Worm (Caenorhabditis elegans) whole organism, late embryonic: ENCODE results near the gene F13B12.2.

ENCODE experiments used
- C38D4.7 ChIP-seq: fragments of 200-800 bp; sonication (Bioruptor generic); optimal IDR thresholded peaks from 2 replicates; lab custom pipeline; 2018; ENCODE audit warnings: mild to moderate bottlenecking, missing genetic modification characterization, moderate library complexity, missing compliant biosample characterization
- F13H6.1 ChIP-seq: sonication (generic microtip); optimal IDR thresholded peaks from 2 replicates; lab custom pipeline; 2016; ENCODE audit warnings: missing genetic modification characterization, missing compliant biosample characterization
- ahr-1 ChIP-seq: sonication (generic microtip); optimal IDR thresholded peaks from 2 replicates; lab custom pipeline; 2016; ENCODE audit warnings: missing genetic modification characterization, missing compliant biosample characterization
- ama-1 ChIP-seq: fragments of 150-350 bp; optimal IDR thresholded peaks from 2 replicates; lab custom pipeline; 2014
- ceh-14 ChIP-seq: sonication (generic microtip); optimal IDR thresholded peaks from 2 replicates; lab custom pipeline; 2016; ENCODE audit warnings: missing genotype, missing genetic modification characterization, missing compliant biosample characterization
- ceh-18 ChIP-seq: sonication (generic microtip); optimal IDR thresholded peaks from 2 replicates; lab custom pipeline; 2016; ENCODE audit warnings: missing genetic modification characterization, missing compliant biosample characterization
- ceh-19 ChIP-seq: fragments of 200-800 bp; sonication (Bioruptor generic); optimal IDR thresholded peaks from 2 replicates; lab custom pipeline; 2018; ENCODE audit warnings: mild to moderate bottlenecking, missing genetic modification characterization, missing compliant biosample characterization
- ceh-30 ChIP-seq: fragments of 150-350 bp; optimal IDR thresholded peaks from 2 replicates; lab custom pipeline; 2014; ENCODE audit warnings: missing biosample characterization, missing genetic modification characterization
- ceh-34 ChIP-seq: sonication (generic microtip); optimal IDR thresholded peaks from 2 replicates; lab custom pipeline; 2016; ENCODE audit warnings: mild to moderate bottlenecking, missing genetic modification characterization, missing compliant biosample characterization
- ceh-9 ChIP-seq: sonication (generic microtip); optimal IDR thresholded peaks from 2 replicates; lab custom pipeline; 2016; ENCODE audit warnings: mild to moderate bottlenecking, missing genetic modification characterization, inconsistent platforms, missing compliant biosample characterization
- dve-1 ChIP-seq: sonication (generic microtip); optimal IDR thresholded peaks from 2 replicates; lab custom pipeline; 2017; ENCODE audit warnings: antibody characterized with exemption, mild to moderate bottlenecking, missing genetic modification characterization, missing compliant biosample characterization
- eyg-1 ChIP-seq: sonication (generic microtip); optimal IDR thresholded peaks from 2 replicates; lab custom pipeline; 2016; ENCODE audit warnings: missing genotype, missing genetic modification characterization, missing compliant biosample characterization
- fkh-10 ChIP-seq: fragments of 150-350 bp; optimal IDR thresholded peaks from 2 replicates; lab custom pipeline; 2014; ENCODE audit warnings: missing biosample characterization, missing genetic modification reagents, missing genetic modification characterization
- gmeb-2 ChIP-seq: sonication (generic microtip); optimal IDR thresholded peaks from 2 replicates; lab custom pipeline; 2016; ENCODE audit warnings: missing genetic modification characterization, inconsistent platforms, missing compliant biosample characterization
- hlh-13 ChIP-seq: fragments of 200-800 bp; sonication (Bioruptor generic); optimal IDR thresholded peaks from 2 replicates; lab custom pipeline; 2018; ENCODE audit warnings: mild to moderate bottlenecking, missing genetic modification characterization, missing compliant biosample characterization
- hlh-15 ChIP-seq: sonication (generic microtip); optimal IDR thresholded peaks from 2 replicates; lab custom pipeline; 2016; ENCODE audit warnings: missing genetic modification characterization, missing compliant biosample characterization
- lim-6 ChIP-seq: sonication (generic microtip); optimal IDR thresholded peaks from 2 replicates; lab custom pipeline; 2016; ENCODE audit warnings: missing genetic modification characterization, missing compliant biosample characterization
- lin-11 ChIP-seq: fragments of 200-800 bp; sonication (Bioruptor generic); optimal IDR thresholded peaks from 2 replicates; lab custom pipeline; 2018; ENCODE audit warnings: mild to moderate bottlenecking, missing genetic modification characterization, missing compliant biosample characterization
- mec-3 ChIP-seq: sonication (generic microtip); optimal IDR thresholded peaks from 2 replicates; lab custom pipeline; 2016; ENCODE audit warnings: borderline replicate concordance, missing genetic modification characterization, missing compliant biosample characterization
- nfya-1 ChIP-seq: sonication (generic microtip); optimal IDR thresholded peaks from 2 replicates; lab custom pipeline; 2017; ENCODE audit warnings: missing genetic modification characterization, mild to moderate bottlenecking, missing compliant biosample characterization, antibody characterized with exemption, moderate library complexity
- npax-4 ChIP-seq: sonication (generic microtip); optimal IDR thresholded peaks from 2 replicates; lab custom pipeline; 2016; ENCODE audit warnings: missing genetic modification characterization, missing compliant biosample characterization
- pat-9 ChIP-seq: fragments of 200-800 bp; sonication (Bioruptor generic); optimal IDR thresholded peaks from 2 replicates; lab custom pipeline; 2018; ENCODE audit warnings: mild to moderate bottlenecking, missing genetic modification characterization, moderate library complexity, missing compliant biosample characterization
- pax-1 ChIP-seq: fragments of 150-350 bp; optimal IDR thresholded peaks from 2 replicates; lab custom pipeline; 2014; ENCODE audit warnings: missing biosample characterization, missing genetic modification characterization
- pha-4 ChIP-seq: fragments of 150-350 bp; optimal IDR thresholded peaks from 2 replicates; lab custom pipeline; 2018; ENCODE audit warnings: missing biosample characterization, missing genetic modification reagents, missing genetic modification characterization
- ref-2 ChIP-seq: sonication (generic microtip); optimal IDR thresholded peaks from 2 replicates; lab custom pipeline; 2016; ENCODE audit warnings: missing genetic modification characterization, missing compliant biosample characterization
- rnt-1 ChIP-seq: sonication (generic microtip); optimal IDR thresholded peaks from 2 replicates; lab custom pipeline; 2016; ENCODE audit warnings: missing genetic modification characterization, missing compliant biosample characterization
- sox-2 ChIP-seq: fragments of 200-800 bp; sonication (Bioruptor generic); IDR thresholded peaks from 2 replicates; pipeline ENCODE4 v1.3.6; 2022; ENCODE audit warnings: missing genetic modification reagents, missing genetic modification characterization, missing compliant biosample characterization
- sox-4 ChIP-seq: sonication (generic microtip); optimal IDR thresholded peaks from 2 replicates; lab custom pipeline; 2017; ENCODE audit warnings: mild to moderate bottlenecking, missing genetic modification characterization, inconsistent platforms, missing compliant biosample characterization
- syd-9 ChIP-seq: sonication (generic microtip); optimal IDR thresholded peaks from 2 replicates; lab custom pipeline; 2016; ENCODE audit warnings: mild to moderate bottlenecking, missing genetic modification characterization, moderate library complexity, missing compliant biosample characterization
- tbx-2 ChIP-seq: sonication (generic microtip); optimal IDR thresholded peaks from 2 replicates; lab custom pipeline; 2016; ENCODE audit warnings: missing genetic modification characterization, missing compliant biosample characterization
- unc-3 ChIP-seq, 2 experiments: fragments of 200-800 bp in 1 of 2; sonication (Bioruptor generic) in 1 of 2; sonication (generic microtip) in 1 of 2; conservative IDR thresholded peaks in 1 of 2; optimal IDR thresholded peaks in 1 of 2; 2 replicates each; pipeline versions ENCODE4 v1.3.6 to Lab custom; 2016 to 2022; ENCODE audit warnings: missing compliant biosample characterization in 2 of 2, missing genetic modification characterization in 2 of 2, missing genetic modification reagents in 1 of 2
- unc-55 ChIP-seq: sonication (generic microtip); optimal IDR thresholded peaks from 2 replicates; lab custom pipeline; 2017; ENCODE audit warnings: missing biosample characterization, missing genetic modification reagents, missing genetic modification characterization
- unc-86 ChIP-seq: sonication (generic microtip); optimal IDR thresholded peaks from 2 replicates; lab custom pipeline; 2016; ENCODE audit warnings: missing genetic modification characterization, missing compliant biosample characterization
- ztf-16 ChIP-seq: sonication (generic microtip); optimal IDR thresholded peaks from 2 replicates; lab custom pipeline; 2017; ENCODE audit warnings: missing genetic modification characterization, missing compliant biosample characterization

The F13B12.2 gene

DNA sequence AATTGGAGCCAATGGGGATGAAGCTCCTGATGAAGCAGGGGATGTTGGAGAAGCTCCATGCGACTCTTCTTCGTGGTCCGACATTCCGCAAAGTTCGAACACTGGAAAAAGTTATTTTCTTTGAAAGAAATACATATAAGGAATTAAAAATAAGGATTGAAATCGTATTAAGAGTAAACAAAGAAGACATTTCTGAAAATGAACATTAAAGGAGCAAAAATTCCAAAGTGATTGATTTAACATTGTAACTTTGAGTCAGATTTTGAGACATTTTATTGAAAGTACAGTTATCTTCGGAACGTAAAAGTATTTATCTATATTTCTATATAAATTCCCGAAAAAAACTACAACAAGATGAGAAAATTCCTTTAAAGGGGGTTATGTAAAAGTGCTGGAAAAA, 4.4 kb downstream of the F13B12.2 start, which contains the start of gene F13B12.1:
TSS of gene F13B12.1 (minus strand) at position 101 of the 400 bp plus-strand sequence.
- TF ChIP-seq C38D4.7 (no peak), hlh-13 (GFP tag; lab: Kevin White, UChicago) (no peak), lim-6 (tag; lab: Kevin White, UChicago) (no peak), lin-11 (no peak), pat-9 (tag; lab: Kevin White, UChicago) (no peak), unc-55 (no peak), mec-3 (no peak), sox-2 (GFP tag; lab: Robert Waterston, UW) (no peak), ceh-18 (tag; lab: Kevin White, UChicago) (no peak), unc-86 (no peak), hlh-15 (tag; lab: Kevin White, UChicago) (no peak), ceh-19 (GFP tag; lab: Kevin White, UChicago) (no peak), ceh-14 (no peak)

ce11 chrIV:10422230-10422629, 6.7 kb downstream of the F13B12.2 start:
- TF ChIP-seq ahr-1 (tag; lab: Kevin White, UChicago) = no peak
- peak; percentile 12 for TF ChIP-seq rnt-1 (tag; lab: Kevin White, UChicago)
- peak; percentile 9 for TF ChIP-seq nfya-1 (tag; lab: Kevin White, UChicago)
- TF ChIP-seq fkh-10 (GFP tag; lab: Kevin White, UChicago) = no peak
- no peak for TF ChIP-seq ama-1

DNA sequence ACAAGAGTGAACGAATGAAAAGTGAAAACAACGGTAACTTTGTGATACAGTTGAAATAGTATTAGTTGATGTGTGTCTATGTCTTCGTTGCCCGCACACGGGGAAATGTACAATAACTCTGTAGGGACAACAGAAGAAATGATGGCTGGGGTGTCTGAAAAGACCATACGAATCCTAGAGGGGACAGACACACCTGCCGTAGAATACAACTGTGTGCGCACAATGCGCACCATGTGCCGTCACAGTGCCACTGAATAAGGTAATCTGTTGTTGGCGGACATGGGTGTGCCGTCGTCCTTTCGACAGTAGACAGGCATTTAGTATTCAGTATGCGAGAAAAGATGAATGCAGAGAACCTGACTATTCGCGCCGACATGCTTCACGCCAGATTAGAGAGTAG, 7.7 kb downstream of the F13B12.2 start:
- no peak for TF ChIP-seq ceh-18 (tag; lab: Kevin White, UChicago)
- no peak for TF ChIP-seq ceh-34 (tag; lab: Kevin White, UChicago)
- TF ChIP-seq ztf-16 (tag; lab: Kevin White, UChicago) = no peak
- no peak for TF ChIP-seq unc-3 (GFP tag; conservative IDR thresholded peaks at IDR 0.05; lab: Robert Waterston, UW)
- TF ChIP-seq unc-3 (tag; optimal IDR thresholded peaks at IDR 0.05; lab: Kevin White, UChicago) = no peak
- no peak for TF ChIP-seq ceh-14
- no peak for TF ChIP-seq pax-1 (tag; lab: Kevin White, UChicago)
- no peak for TF ChIP-seq sox-4
- TF ChIP-seq ceh-30 (tag; lab: Kevin White, UChicago) = no peak
- TF ChIP-seq sox-2 (GFP tag; lab: Robert Waterston, UW) = no peak
- TF ChIP-seq unc-55 = no peak
- TF ChIP-seq F13H6.1 (tag; lab: Kevin White, UChicago) = no peak
- TF ChIP-seq pha-4 (tag; lab: Kevin White, UChicago) = no peak
- TF ChIP-seq npax-4 (tag; lab: Kevin White, UChicago) = no peak
- TF ChIP-seq ceh-19 (GFP tag; lab: Kevin White, UChicago) = no peak
- TF ChIP-seq ref-2 (tag; lab: Kevin White, UChicago) = no peak
- TF ChIP-seq syd-9 = no peak
- TF ChIP-seq, all 69 proteins: peak for 0

- TF ChIP-seq gmeb-2 (no peak), hlh-15 (tag; lab: Kevin White, UChicago) (no peak), dve-1 (tag; lab: Kevin White, UChicago) (no peak), mec-3 (no peak)
- TF ChIP-seq, all 69 proteins: peak for 0
Measured at ce11 chrIV:10420440-10420839, 8.5 kb downstream of the F13B12.2 start.

- TF ChIP-seq tbx-2 (tag; lab: Kevin White, UChicago) = no peak
- TF ChIP-seq eyg-1 (tag; lab: Kevin White, UChicago) = no peak
- TF ChIP-seq unc-55 = peak; percentile 84
- TF ChIP-seq ceh-9 (tag; lab: Kevin White, UChicago) = no peak
Measured at ce11 chrIV:10419896-10420295, 9.0 kb downstream of the F13B12.2 start.
